Worm (Caenorhabditis elegans): ENCODE data around the gene dylt-2.

ce11 chrX:8939389-8939788 is 570 bp downstream of the dylt-2 start:
- no peak for TF ChIP-seq W03F9.2 (tag; optimal IDR thresholded peaks at IDR 0.05)
- no peak for TF ChIP-seq him-1 (tag; optimal IDR thresholded peaks at IDR 0.05)
- no peak for TF ChIP-seq dao-5 (tag; optimal IDR thresholded peaks at IDR 0.05)
